Fruit fly (Drosophila melanogaster): Measurements from ENCODE around the gene CG5880.
A peak's percentile ranks its signal among the peaks of the same experiment; 100 is the strongest.

Gene CG5880

DNA sequence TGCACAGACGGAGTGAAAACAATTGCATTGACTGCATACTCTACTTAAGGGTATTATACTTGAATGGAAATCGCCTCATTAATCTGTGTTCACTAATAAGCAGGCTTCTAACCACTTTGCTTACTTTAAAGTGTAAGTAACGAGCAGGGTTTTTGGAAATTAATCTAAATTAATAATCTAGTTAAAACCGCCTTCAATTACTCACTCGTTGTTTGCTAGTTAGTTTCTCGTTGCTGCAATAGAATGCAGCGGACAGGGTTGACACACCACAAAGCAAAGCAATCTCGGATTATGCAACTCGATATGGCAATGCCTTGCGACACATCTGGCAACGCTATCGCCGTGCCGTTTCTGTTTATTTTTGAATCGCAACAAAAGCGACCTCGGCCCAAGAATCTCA is 23.4 kb downstream of the CG5880 start (continued):
- TF ChIP-seq salr (GFP tag; optimal IDR thresholded peaks at IDR 0.05) (peak in 1 of 2 experiments; percentile 45), cyc (GFP tag; optimal IDR thresholded peaks at IDR 0.05) (peak; percentile 69), spab (GFP tag; optimal IDR thresholded peaks at IDR 0.05) (peak; percentile 26), lz (GFP tag; optimal IDR thresholded peaks at IDR 0.05) (peak; percentile 82), Lpt (GFP tag; optimal IDR thresholded peaks at IDR 0.05) (no peak), CG6854 (GFP tag; optimal IDR thresholded peaks at IDR 0.05) (peak; percentile 21), eg (GFP tag; IDR thresholded peaks at IDR 0.05) (peak; percentile 32; the same call in 1 of the 3 replicates), Sox15 (GFP tag; optimal IDR thresholded peaks at IDR 0.05) (peak; percentile 82), fd85E (GFP tag; optimal IDR thresholded peaks at IDR 0.05) (no peak), CG16779 (tag; optimal IDR thresholded peaks at IDR 0.05) (peak; percentile 3), Ets96B (tag; optimal IDR thresholded peaks at IDR 0.05) (peak; percentile 39), ss (GFP tag; optimal IDR thresholded peaks at IDR 0.05) (peak in 1 of 2 experiments; percentile 55), esn (GFP tag; optimal IDR thresholded peaks at IDR 0.05) (peak; percentile 75), Sox14 (GFP tag; optimal IDR thresholded peaks at IDR 0.05) (peak; percentile 85)

DNA sequence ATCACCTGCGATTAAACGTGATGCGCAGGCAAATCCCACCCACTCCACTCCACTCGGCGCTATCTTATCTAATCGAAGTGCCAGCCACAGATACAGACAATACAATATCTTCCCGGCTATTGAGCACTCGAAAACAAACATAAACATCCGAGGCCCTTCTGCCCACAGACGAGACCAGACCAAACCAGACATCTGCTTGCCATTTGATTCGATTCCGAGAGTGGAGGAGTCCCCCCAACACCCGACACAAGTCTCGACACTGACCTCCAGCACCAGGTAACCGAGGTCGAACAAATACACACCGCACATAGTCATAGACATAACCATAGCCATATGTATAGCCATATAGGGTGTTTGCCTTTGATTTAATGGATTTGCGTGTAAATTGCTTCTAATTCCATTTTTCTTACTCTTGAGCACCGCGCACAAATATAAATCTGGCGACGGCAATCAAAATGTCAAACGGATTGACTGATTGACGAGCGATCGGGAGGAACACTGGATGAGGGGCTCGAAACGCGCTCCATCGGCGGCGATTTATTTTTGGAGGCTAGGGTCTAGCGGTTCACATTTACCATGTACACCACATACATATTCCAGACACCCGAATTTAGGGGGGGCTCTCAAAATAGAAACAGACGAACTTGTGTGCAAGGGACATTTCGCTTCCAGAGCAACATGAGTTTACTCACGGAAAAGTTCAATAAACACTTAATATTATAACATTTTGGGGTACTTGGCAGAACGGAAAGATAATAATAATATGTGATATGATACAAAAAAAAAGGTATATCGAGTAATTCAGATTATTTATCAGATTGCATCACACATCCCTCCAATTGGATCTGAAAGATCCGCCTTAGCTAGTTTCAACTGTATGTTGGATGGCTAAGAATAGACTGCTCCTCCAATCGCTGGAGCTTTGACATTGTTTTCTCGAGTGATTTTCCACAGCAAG is 32.5 kb downstream of the CG5880 start:
- no peak for TF ChIP-seq OdsH (GFP tag; optimal IDR thresholded peaks at IDR 0.05)
- peak; percentile 61 for TF ChIP-seq fkh (GFP tag; optimal IDR thresholded peaks at IDR 0.05)

DNA sequence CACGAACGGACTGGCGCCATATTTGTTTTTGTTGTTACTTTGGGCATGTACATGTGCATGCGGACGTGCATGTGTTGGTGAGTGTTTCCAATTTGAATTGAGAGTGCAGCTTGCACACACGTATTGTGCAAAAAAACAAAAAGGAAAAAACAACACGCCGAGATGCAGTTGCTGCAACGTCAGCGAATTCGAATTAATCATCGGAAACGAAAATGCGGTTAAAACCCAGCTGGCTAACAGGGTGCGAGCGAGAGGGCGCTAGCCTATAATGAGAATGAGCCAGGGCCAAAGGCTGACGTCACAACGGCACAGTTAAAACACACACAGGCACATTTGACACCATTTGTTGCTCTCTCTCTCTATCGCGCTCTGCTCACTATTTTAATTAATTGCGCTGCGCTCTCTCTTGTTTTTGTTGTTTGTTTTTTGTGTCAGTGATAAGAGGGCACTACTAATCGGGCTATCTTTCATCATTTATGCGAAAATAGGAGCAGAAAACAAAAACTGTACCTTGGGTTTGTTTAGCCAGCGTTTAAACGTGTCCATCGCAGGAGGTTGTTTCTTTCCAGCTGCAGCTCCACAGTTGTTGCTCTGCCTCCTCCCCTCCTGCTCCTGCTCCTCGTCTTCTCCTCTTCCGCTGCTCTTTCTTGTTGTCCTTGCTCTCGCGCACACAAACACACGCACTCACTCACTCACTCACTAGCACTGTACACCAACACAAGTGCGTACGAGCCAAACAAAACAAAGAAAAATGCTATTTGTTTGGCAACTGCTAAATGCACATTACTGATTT is 33.5 kb downstream of the CG5880 start:
- peak; percentile 37 for TF ChIP-seq CG16779 (tag; optimal IDR thresholded peaks at IDR 0.05)
- TF ChIP-seq CG7368 (GFP tag; optimal IDR thresholded peaks at IDR 0.05): no peak
- peak; percentile 16 for TF ChIP-seq CG6276 (GFP tag; optimal IDR thresholded peaks at IDR 0.05)
- peak; percentile 33 for TF ChIP-seq vri (GFP tag; optimal IDR thresholded peaks at IDR 0.05)
- peak; percentile 57 for TF ChIP-seq Eip78C (GFP tag)
- no peak for TF ChIP-seq CG10669 (GFP tag; optimal IDR thresholded peaks at IDR 0.05)

DNA sequence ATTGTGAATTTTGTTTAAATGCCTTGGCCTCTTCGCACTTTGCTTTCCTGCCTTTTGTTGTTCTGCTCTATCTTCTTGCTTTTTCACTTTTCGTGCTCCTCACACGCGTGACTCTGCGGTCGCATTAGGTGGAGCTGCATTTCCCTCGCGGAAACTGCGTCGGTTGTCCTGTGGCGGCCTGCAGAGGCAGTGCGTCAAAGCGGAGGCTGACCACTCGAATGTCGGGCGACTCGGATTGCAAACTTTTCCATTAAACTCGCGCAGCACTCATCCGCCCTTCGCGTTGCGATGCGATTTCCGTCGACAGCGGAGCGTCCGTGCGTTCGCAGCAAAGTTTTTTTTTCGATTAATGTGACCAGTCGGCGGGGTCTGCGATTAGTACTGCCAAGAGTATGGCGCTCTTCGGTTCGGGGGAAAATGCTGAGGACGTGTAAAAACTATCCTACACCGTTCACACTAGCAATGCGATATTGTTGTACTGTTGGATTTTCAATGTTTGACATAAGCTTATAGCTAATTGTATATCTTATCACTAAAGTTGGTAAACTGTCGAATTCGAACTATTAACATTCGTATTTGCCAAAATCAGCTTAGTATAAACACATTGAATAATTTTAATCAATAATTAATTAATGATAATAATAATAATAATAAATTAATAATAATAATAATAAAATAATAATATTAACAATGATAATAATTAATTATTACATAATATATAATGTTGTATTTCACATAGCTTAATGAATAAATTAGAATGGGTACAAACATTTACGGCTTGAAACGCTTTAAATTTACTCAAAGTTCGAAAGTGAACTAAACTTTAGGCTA is 34.4 kb downstream of the CG5880 start, which contains the start of gene CG6051:
Gene CG6051 (minus strand): TSS at position 385 of the 831 bp plus-strand sequence.
- TF ChIP-seq achi (GFP tag; optimal IDR thresholded peaks at IDR 0.05) (peak; percentile 37), CG6808 (GFP tag; optimal IDR thresholded peaks at IDR 0.05) (peak; percentile 21), Smox (GFP tag; optimal IDR thresholded peaks at IDR 0.05) (peak; percentile 41), Gug (GFP tag; IDR thresholded peaks at IDR 0.05) (no peak), net (GFP tag; optimal IDR thresholded peaks at IDR 0.05) (peak; percentile 16), CG31627 (GFP tag; optimal IDR thresholded peaks at IDR 0.05) (peak; percentile 61), svp (GFP tag) (peak; percentile 84), CG6163 (GFP tag; IDR thresholded peaks at IDR 0.05) (no peak), CG7368 (GFP tag; optimal IDR thresholded peaks at IDR 0.05) (no peak), salr (GFP tag; optimal IDR thresholded peaks at IDR 0.05) (peak; percentile 7), fkh (GFP tag; optimal IDR thresholded peaks at IDR 0.05) (peak; percentile 52), OdsH (GFP tag; optimal IDR thresholded peaks at IDR 0.05) (peak; percentile 38), CG9139 (GFP tag; optimal IDR thresholded peaks at IDR 0.05) (no peak), fd85E (GFP tag; optimal IDR thresholded peaks at IDR 0.05) (no peak), Blimp-1 (GFP tag; optimal IDR thresholded peaks at IDR 0.05) (no peak), cyc (GFP tag; optimal IDR thresholded peaks at IDR 0.05) (peak; percentile 44), Sox15 (GFP tag; optimal IDR thresholded peaks at IDR 0.05) (peak; percentile 34), pdm3 (GFP tag; optimal IDR thresholded peaks at IDR 0.05) (peak; percentile 29), CG10631 (GFP tag; optimal IDR thresholded peaks at IDR 0.05) (peak; percentile 41), CG4318 (GFP tag; optimal IDR thresholded peaks at IDR 0.05) (peak; percentile 2), CG3919 (GFP tag; optimal IDR thresholded peaks at IDR 0.05) (peak; percentile 54), CG11762 (GFP tag; optimal IDR thresholded peaks at IDR 0.05; ENCODE audit: insufficient read depth) (no peak), CG15336 (GFP tag; IDR thresholded peaks at IDR 0.05) (no peak), CG3032 (tag; optimal IDR thresholded peaks at IDR 0.05) (peak; percentile 37), CG6854 (GFP tag; optimal IDR thresholded peaks at IDR 0.05) (peak; percentile 66), acj6 (GFP tag; optimal IDR thresholded peaks at IDR 0.05) (peak; percentile 42), CG8119 (GFP tag; IDR thresholded peaks at IDR 0.05) (no peak)

All from whole organism, prepupa.